Fruit fly (Drosophila melanogaster) whole organism, embryonic: ENCODE results near the gene Nplp3.
A peak's percentile ranks its signal among the peaks of the same experiment; 100 is the strongest.

Experiments used
- BtbVII ChIP-seq: fragments of 200-800 bp; sonication (Bioruptor generic); optimal IDR thresholded peaks from 3 replicates; lab custom pipeline; 2017; ENCODE audit warnings: missing biosample characterization, mild to moderate bottlenecking, missing genetic modification characterization
- CG10321 ChIP-seq: fragments of 200-800 bp; sonication (Bioruptor generic); IDR thresholded peaks from 2 replicates; pipeline ENCODE4 v1.3.6; 2022; ENCODE audit warnings: missing biosample characterization, missing genetic modification characterization
- CG11695 ChIP-seq: fragments of 200-800 bp; sonication (Bioruptor generic); IDR thresholded peaks from 3 replicates; pipeline ENCODE4 v1.3.6; 2022; ENCODE audit warnings: missing biosample characterization, missing genetic modification characterization
- CG12104 ChIP-seq: fragments of 200-800 bp; sonication (Bioruptor generic); optimal IDR thresholded peaks from 3 replicates; lab custom pipeline; 2016; ENCODE audit warnings: missing biosample characterization, missing genetic modification characterization
- CG12391 ChIP-seq: fragments of 200-800 bp; sonication (Bioruptor generic); optimal IDR thresholded peaks from 3 replicates; lab custom pipeline; 2018; ENCODE audit warnings: missing biosample characterization, mild to moderate bottlenecking, missing genetic modification characterization, moderate library complexity
- CG14441 ChIP-seq: fragments of 200-800 bp; sonication (Bioruptor generic); IDR thresholded peaks from 2 replicates; pipeline ENCODE4 v1.3.6; 2022; ENCODE audit warnings: missing biosample characterization, missing genetic modification characterization
- CG14667 ChIP-seq: fragments of 200-800 bp; sonication (Bioruptor generic); IDR thresholded peaks from 2 replicates; pipeline ENCODE4 v1.3.6; 2022; ENCODE audit warnings: missing biosample characterization, missing genetic modification characterization
- CG16779 ChIP-seq: fragments of 200-800 bp; sonication (Bioruptor generic); IDR thresholded peaks from 2 replicates; pipeline ENCODE4 v1.3.6; 2022; ENCODE audit warnings: missing biosample characterization, missing genetic modification characterization
- CG1832 ChIP-seq: fragments of 200-800 bp; sonication (Bioruptor generic); optimal IDR thresholded peaks from 2 replicates; lab custom pipeline; 2017; ENCODE audit warnings: missing biosample characterization, mild to moderate bottlenecking, missing genetic modification characterization, inconsistent platforms
- CG2116 ChIP-seq: fragments of 200-800 bp; sonication (Bioruptor generic); optimal IDR thresholded peaks from 3 replicates; lab custom pipeline; 2018; ENCODE audit warnings: missing biosample characterization, mild to moderate bottlenecking, missing genetic modification characterization
- CG2120 ChIP-seq: fragments of 200-800 bp; sonication (Bioruptor generic); optimal IDR thresholded peaks from 3 replicates; lab custom pipeline; 2016; ENCODE audit warnings: missing biosample characterization, missing genetic modification characterization
- CG31365 ChIP-seq: fragments of 200-800 bp; sonication (Bioruptor generic); optimal IDR thresholded peaks from 2 replicates; lab custom pipeline; 2018; ENCODE audit warnings: missing biosample characterization, mild to moderate bottlenecking, missing genetic modification characterization
- CG32772 ChIP-seq: fragments of 200-800 bp; sonication (Bioruptor generic); IDR thresholded peaks from 2 replicates; pipeline ENCODE4 v1.3.6; 2022; ENCODE audit warnings: missing biosample characterization, missing genetic modification characterization
- CG3281 ChIP-seq: fragments of 200-800 bp; sonication (Bioruptor generic); optimal IDR thresholded peaks from 3 replicates; lab custom pipeline; 2017; ENCODE audit warnings: missing biosample characterization, mild to moderate bottlenecking, missing genetic modification characterization
- CG4854 ChIP-seq: fragments of 200-800 bp; sonication (Bioruptor generic); optimal IDR thresholded peaks from 2 replicates; lab custom pipeline; 2016; ENCODE audit warnings: missing biosample characterization, missing genetic modification characterization, inconsistent platforms
- CG7745 ChIP-seq: fragments of 200-800 bp; sonication (Bioruptor generic); optimal IDR thresholded peaks from 2 replicates; lab custom pipeline; 2018; ENCODE audit warnings: missing biosample characterization, mild to moderate bottlenecking, missing genetic modification characterization, moderate library complexity
- Doc3 ChIP-seq: fragments of 200-800 bp; sonication (Bioruptor generic); IDR thresholded peaks from 3 replicates; pipeline ENCODE4 v1.3.6; 2022; ENCODE audit warnings: missing biosample characterization, missing genetic modification characterization; ENCODE audit not compliant: partially characterized antibody
- E2f2 ChIP-seq: fragments of 200-800 bp; sonication (Bioruptor generic); IDR thresholded peaks from 2 replicates; pipeline ENCODE4 v1.3.6; 2022; ENCODE audit warnings: missing biosample characterization, missing genetic modification characterization
- Eip74EF ChIP-seq, 2 experiments: fragments of 200-800 bp in 1 of 2; fragments of >200 bp in 1 of 2; sonication (Bioruptor generic) in 1 of 2; optimal IDR thresholded peaks; 2 replicates each; lab custom pipeline; 2017 to 2019; ENCODE audit warnings: missing biosample characterization in 2 of 2, missing genetic modification characterization in 2 of 2, mild to moderate bottlenecking in 1 of 2, moderate library complexity in 1 of 2
- Elba2 ChIP-seq: fragments of 200-800 bp; sonication (Bioruptor generic); optimal IDR thresholded peaks from 3 replicates; lab custom pipeline; 2016; ENCODE audit warnings: missing biosample characterization, missing genetic modification characterization
- Med ChIP-seq: fragments of 200-800 bp; sonication (Bioruptor generic); peaks from one replicate; lab custom pipeline; 2016; ENCODE audit warnings: missing biosample characterization, missing genetic modification characterization, mild to moderate bottlenecking, inconsistent platforms, moderate library complexity
- NFAT ChIP-seq: fragments of 200-800 bp; sonication (Bioruptor generic); IDR thresholded peaks from 2 replicates; pipeline ENCODE4 v1.3.6; 2022; ENCODE audit warnings: missing biosample characterization, missing genetic modification characterization
- Nf-YB ChIP-seq: fragments of 200-800 bp; sonication (Bioruptor generic); optimal IDR thresholded peaks from 3 replicates; lab custom pipeline; 2019; ENCODE audit warnings: missing biosample characterization, mild to moderate bottlenecking, missing genetic modification characterization, moderate library complexity
- NfI ChIP-seq: fragments of 200-800 bp; sonication (Bioruptor generic); optimal IDR thresholded peaks from 3 replicates; lab custom pipeline; 2018; ENCODE audit warnings: missing biosample characterization, mild to moderate bottlenecking, missing genetic modification characterization, moderate library complexity
- PHDP ChIP-seq: fragments of 200-800 bp; sonication (Bioruptor generic); optimal IDR thresholded peaks from 3 replicates; lab custom pipeline; 2018; ENCODE audit warnings: missing biosample characterization, mild to moderate bottlenecking, missing genetic modification characterization, moderate library complexity
- Pdp1 ChIP-seq, 2 experiments: fragments of 200-800 bp; sonication (Bioruptor generic); optimal IDR thresholded peaks; 3 replicates each; lab custom pipeline; 2016; ENCODE audit warnings: missing biosample characterization in 2 of 2, missing genetic modification characterization in 2 of 2, mild to moderate bottlenecking in 1 of 2, moderate library complexity in 1 of 2
- Six4 ChIP-seq: fragments of 200-800 bp; sonication (Bioruptor generic); optimal IDR thresholded peaks from 2 replicates; lab custom pipeline; 2016; ENCODE audit warnings: missing biosample characterization, missing genetic modification characterization
- Taf1 ChIP-seq: fragments of 200-800 bp; sonication (Bioruptor generic); IDR thresholded peaks from 2 replicates; pipeline ENCODE4 v1.3.6; 2022; ENCODE audit warnings: missing biosample characterization, missing genetic modification characterization
- Xrp1 ChIP-seq: fragments of 200-800 bp; sonication (Bioruptor generic); IDR thresholded peaks from 2 replicates; pipeline ENCODE4 v1.3.6; 2022; ENCODE audit warnings: missing biosample characterization, missing genetic modification characterization
- ab ChIP-seq: fragments of 200-800 bp; sonication (Bioruptor generic); optimal IDR thresholded peaks from 2 replicates; lab custom pipeline; 2016; ENCODE audit warnings: missing biosample characterization, missing genetic modification characterization
- ato ChIP-seq: fragments of 200-800 bp; sonication (Bioruptor generic); IDR thresholded peaks from 2 replicates; pipeline ENCODE4 v1.3.6; 2022; ENCODE audit warnings: missing biosample characterization, missing genetic modification characterization; ENCODE audit not compliant: partially characterized antibody
- bbx ChIP-seq: fragments of 200-800 bp; sonication (Bioruptor generic); IDR thresholded peaks from 2 replicates; pipeline ENCODE4 v1.3.6; 2022; ENCODE audit warnings: missing biosample characterization, missing genetic modification characterization; ENCODE audit not compliant: partially characterized antibody
- btn ChIP-seq: fragments of 200-800 bp; sonication (Bioruptor generic); optimal IDR thresholded peaks from 2 replicates; lab custom pipeline; 2016; ENCODE audit warnings: missing biosample characterization, missing genetic modification characterization
- chif ChIP-seq, 2 experiments: fragments of 200-800 bp; sonication (Bioruptor generic); optimal IDR thresholded peaks; 3 replicates each; lab custom pipeline; 2016; ENCODE audit warnings: missing biosample characterization in 2 of 2, missing genetic modification characterization in 2 of 2
- chn ChIP-seq: fragments of 200-800 bp; sonication (Bioruptor generic); optimal IDR thresholded peaks from 2 replicates; lab custom pipeline; 2016; ENCODE audit warnings: missing biosample characterization, missing genetic modification characterization
- dysf ChIP-seq: fragments of 200-800 bp; sonication (Bioruptor generic); IDR thresholded peaks from 3 replicates; pipeline ENCODE4 v1.3.6; 2022; ENCODE audit warnings: missing biosample characterization, missing genetic modification characterization
- eyg ChIP-seq: fragments of 200-800 bp; sonication (Bioruptor generic); optimal IDR thresholded peaks from 3 replicates; lab custom pipeline; 2016; ENCODE audit warnings: missing biosample characterization, missing genetic modification characterization
- fd102C ChIP-seq: fragments of 200-800 bp; sonication (Bioruptor generic); optimal IDR thresholded peaks from 2 replicates; lab custom pipeline; 2018; ENCODE audit warnings: missing biosample characterization, mild to moderate bottlenecking, missing genetic modification characterization, moderate library complexity
- her ChIP-seq: fragments of 200-800 bp; sonication (Bioruptor generic); optimal IDR thresholded peaks from 2 replicates; lab custom pipeline; 2016; ENCODE audit warnings: missing biosample characterization, missing genetic modification characterization
- row ChIP-seq: fragments of 200-800 bp; sonication (Bioruptor generic); IDR thresholded peaks from 3 replicates; pipeline ENCODE4 v1.3.6; 2022; ENCODE audit warnings: missing biosample characterization, missing genetic modification characterization
- sens ChIP-seq: fragments of 200-800 bp; sonication (Bioruptor generic); peaks from one replicate; lab custom pipeline; 2016; ENCODE audit warnings: missing biosample characterization, missing genetic modification characterization
- vnd ChIP-seq: fragments of 200-800 bp; sonication (Bioruptor generic); IDR thresholded peaks from 3 replicates; pipeline ENCODE4 v1.3.6; 2022; ENCODE audit warnings: missing biosample characterization, missing genetic modification characterization; ENCODE audit not compliant: partially characterized antibody

The Nplp3 gene

dm6 chr3L:16356171-16356765 lies 38.4 kb downstream of the Nplp3 start (continued):
- TF ChIP-seq Eip74EF (GFP tag; optimal IDR thresholded peaks at IDR 0.05; lab: Kevin White, UChicago): no peak
- TF ChIP-seq Elba2: no peak
- no peak for TF ChIP-seq CG1832 (GFP tag; lab: Kevin White, UChicago)
- peak; percentile 8 for TF ChIP-seq PHDP (tag; lab: Kevin White, UChicago)
- TF ChIP-seq ato: no peak
- TF ChIP-seq fd102C (GFP tag; lab: Kevin White, UChicago): no peak
- TF ChIP-seq sens (GFP tag; lab: Kevin White, UChicago): no peak
- TF ChIP-seq CG16779 (GFP tag; lab: Robert Waterston, UW): no peak
- no peak for TF ChIP-seq CG2116 (GFP tag; lab: Kevin White, UChicago)
- TF ChIP-seq Xrp1 (GFP tag; lab: Robert Waterston, UW): no peak
- no peak for TF ChIP-seq CG12391
- no peak for TF ChIP-seq NFAT
- TF ChIP-seq Nf-YB (GFP tag; lab: Kevin White, UChicago): no peak
- no peak for TF ChIP-seq chn (GFP tag; lab: Kevin White, UChicago)
- TF ChIP-seq CG10321 (GFP tag; lab: Robert Waterston, UW): 0 out of 2 replicates have a peak, but pooled peaks have one; percentile 17
- no peak for TF ChIP-seq CG14667 (GFP tag; lab: Robert Waterston, UW)
- TF ChIP-seq CG7745 (tag; lab: Kevin White, UChicago): no peak
- TF ChIP-seq btn (GFP tag; lab: Kevin White, UChicago): no peak
- peak; percentile 45 for TF ChIP-seq BtbVII (GFP tag; lab: Kevin White, UChicago)
- no peak for TF ChIP-seq ab (GFP tag; lab: Kevin White, UChicago)
- TF ChIP-seq, all 482 proteins: peak for 31

- 0 out of 2 replicates have a peak, but pooled peaks have one; percentile 34 for TF ChIP-seq CG14441
- peak in 1 of 2 experiments; percentile 90 for TF ChIP-seq Pdp1 (GFP tag; optimal IDR thresholded peaks at IDR 0.05; lab: Kevin White, UChicago)
- TF ChIP-seq bbx (GFP tag; lab: Robert Waterston, UW): no peak
- TF ChIP-seq, all 482 proteins: peak for 2
Observed at dm6 chr3L:16357187-16357728, 39.4 kb downstream of the Nplp3 start.

DNA sequence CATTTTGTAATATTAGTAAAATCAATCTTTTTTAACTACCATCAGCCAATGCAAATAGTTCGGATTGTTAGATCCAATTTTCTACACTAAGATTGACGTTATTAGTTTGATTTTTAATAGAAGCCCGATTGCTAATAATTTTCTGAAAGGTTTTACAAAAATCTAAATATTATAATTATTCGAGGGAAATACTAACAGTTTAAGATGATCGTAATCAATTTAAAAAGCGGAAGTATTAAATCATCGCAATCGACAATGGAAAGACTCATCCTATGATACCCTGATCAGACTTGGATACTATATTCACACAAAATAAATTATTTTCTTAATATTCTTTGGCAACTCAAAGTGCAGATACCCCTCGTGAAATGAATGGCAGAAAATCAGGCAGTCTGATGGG lies 40.0 kb downstream of the Nplp3 start:
- TF ChIP-seq Doc3 (GFP tag; lab: Robert Waterston, UW): no peak
- TF ChIP-seq Med (GFP tag; lab: Kevin White, UChicago): peak; percentile 74
- no peak for TF ChIP-seq CG4854
- peak; percentile 11 for TF ChIP-seq sens (GFP tag; lab: Kevin White, UChicago)
- no peak for TF ChIP-seq CG32772
- TF ChIP-seq eyg (GFP tag; lab: Kevin White, UChicago): no peak
- no peak for TF ChIP-seq vnd
- TF ChIP-seq dysf (GFP tag; lab: Robert Waterston, UW): no peak
- TF ChIP-seq CG12104 (GFP tag; lab: Kevin White, UChicago): no peak
- TF ChIP-seq row: 0 out of 3 replicates have a peak, but pooled peaks have one; percentile 20
- no peak for TF ChIP-seq CG31365 (tag; lab: Kevin White, UChicago)
- no peak for TF ChIP-seq CG3281 (GFP tag; lab: Kevin White, UChicago)
- no peak for TF ChIP-seq chif (GFP tag; optimal IDR thresholded peaks at IDR 0.05; lab: Kevin White, UChicago)
- TF ChIP-seq her (GFP tag; lab: Kevin White, UChicago): no peak
- 0 out of 2 replicates have a peak, but pooled peaks have one; percentile 20 for TF ChIP-seq Taf1
- TF ChIP-seq CG2120 (GFP tag; lab: Kevin White, UChicago): peak; percentile 11
- TF ChIP-seq Six4 (GFP tag; lab: Kevin White, UChicago): no peak
- TF ChIP-seq E2f2 (GFP tag; lab: Robert Waterston, UW): no peak
- no peak for TF ChIP-seq NfI (GFP tag; lab: Kevin White, UChicago)
- TF ChIP-seq CG11695 (GFP tag; lab: Robert Waterston, UW): no peak
